Worm (Caenorhabditis elegans) whole organism, L3 larva: Measurements from ENCODE around the gene puf-9.

Experiments
- R02D3.7 ChIP-seq: fragments of 150-350 bp; optimal IDR thresholded peaks from 2 replicates; lab custom pipeline; 2014; ENCODE audit warnings: missing biosample characterization, missing genetic modification characterization
- ZK546.5 ChIP-seq: sonication (generic microtip); optimal IDR thresholded peaks from 2 replicates; lab custom pipeline; 2017; ENCODE audit warnings: missing biosample characterization, missing genetic modification characterization
- aly-2 ChIP-seq: fragments of 150-350 bp; optimal IDR thresholded peaks from 2 replicates; lab custom pipeline; 2014; ENCODE audit warnings: missing biosample characterization, missing genetic modification characterization
- ama-1 ChIP-seq: fragments of 150-350 bp; optimal IDR thresholded peaks from 2 replicates; lab custom pipeline; 2018
- ceh-16 ChIP-seq: sonication (generic microtip); optimal IDR thresholded peaks from 2 replicates; lab custom pipeline; 2017; ENCODE audit warnings: missing biosample characterization, missing genetic modification characterization
- ceh-28 ChIP-seq: fragments of 150-350 bp; optimal IDR thresholded peaks from 2 replicates; lab custom pipeline; 2014; ENCODE audit warnings: missing biosample characterization, missing genetic modification reagents, missing genetic modification characterization
- ceh-82 ChIP-seq: fragments of 150-350 bp; optimal IDR thresholded peaks from 2 replicates; lab custom pipeline; 2014; ENCODE audit warnings: missing biosample characterization, missing genetic modification characterization
- ceh-9 ChIP-seq: sonication (generic microtip); optimal IDR thresholded peaks from 2 replicates; lab custom pipeline; 2018; ENCODE audit warnings: missing biosample characterization, missing genetic modification characterization
- daf-12 ChIP-seq: fragments of 150-350 bp; optimal IDR thresholded peaks from 2 replicates; lab custom pipeline; 2014; ENCODE audit warnings: missing biosample characterization, missing genetic modification reagents, missing genetic modification characterization
- egl-27 ChIP-seq: sonication (generic microtip); optimal IDR thresholded peaks from 4 replicates; lab custom pipeline; 2017; ENCODE audit warnings: missing biosample characterization, missing genetic modification reagents, missing genetic modification characterization
- egl-5 ChIP-seq: fragments of 150-350 bp; optimal IDR thresholded peaks from 2 replicates; lab custom pipeline; 2017; ENCODE audit warnings: missing biosample characterization, missing genetic modification reagents, missing genetic modification characterization, inconsistent platforms
- elt-1 ChIP-seq: fragments of 150-350 bp; optimal IDR thresholded peaks from 2 replicates; lab custom pipeline; 2014; ENCODE audit warnings: missing biosample characterization, missing genetic modification characterization
- elt-2 ChIP-seq: sonication (generic microtip); optimal IDR thresholded peaks from 2 replicates; lab custom pipeline; 2016; ENCODE audit warnings: missing genetic modification reagents, mild to moderate bottlenecking, missing genetic modification characterization, missing compliant biosample characterization
- elt-3 ChIP-seq, 3 experiments: fragments of 150-350 bp in 1 of 3; sonication (generic microtip) in 2 of 3; optimal IDR thresholded peaks; 2 replicates in 2 of 3; 4 replicates in 1 of 3; lab custom pipeline; 2014 to 2017; ENCODE audit warnings: missing biosample characterization in 3 of 3, missing genetic modification characterization in 3 of 3
- eor-1 ChIP-seq, 2 experiments: fragments of 150-350 bp; optimal IDR thresholded peaks; 2 replicates each; lab custom pipeline; 2014 to 2018; ENCODE audit warnings: missing biosample characterization in 2 of 2, missing genetic modification characterization in 2 of 2
- fkh-10 ChIP-seq: sonication (generic microtip); optimal IDR thresholded peaks from 2 replicates; lab custom pipeline; 2017; ENCODE audit warnings: missing biosample characterization, missing genetic modification reagents, missing genetic modification characterization
- fkh-2 ChIP-seq: fragments of 150-350 bp; optimal IDR thresholded peaks from 2 replicates; lab custom pipeline; 2014; ENCODE audit warnings: missing biosample characterization, missing genetic modification reagents, missing genetic modification characterization
- fos-1 ChIP-seq: fragments of 150-350 bp; optimal IDR thresholded peaks from 2 replicates; lab custom pipeline; 2014; ENCODE audit warnings: missing biosample characterization, missing genetic modification characterization
- hmg-11 ChIP-seq: sonication (generic microtip); optimal IDR thresholded peaks from 2 replicates; lab custom pipeline; 2016; ENCODE audit warnings: missing genetic modification characterization, missing compliant biosample characterization
- jun-1 ChIP-seq: fragments of 150-350 bp; optimal IDR thresholded peaks from 2 replicates; lab custom pipeline; 2014; ENCODE audit warnings: missing biosample characterization, missing genetic modification reagents, missing genetic modification characterization
- lin-15B ChIP-seq: fragments of 150-350 bp; optimal IDR thresholded peaks from 2 replicates; lab custom pipeline; 2014; ENCODE audit warnings: missing biosample characterization, missing genetic modification characterization
- lin-39 ChIP-seq: fragments of 150-350 bp; optimal IDR thresholded peaks from 2 replicates; lab custom pipeline; 2018; ENCODE audit warnings: missing biosample characterization, missing genetic modification reagents, missing genetic modification characterization
- lsy-12 ChIP-seq: sonication (generic microtip); optimal IDR thresholded peaks from 2 replicates; lab custom pipeline; 2016; ENCODE audit warnings: mild to moderate bottlenecking, missing genetic modification characterization, missing compliant biosample characterization
- mdl-1 ChIP-seq: fragments of 150-350 bp; optimal IDR thresholded peaks from 2 replicates; lab custom pipeline; 2014; ENCODE audit warnings: missing biosample characterization, missing genetic modification characterization
- mml-1 ChIP-seq: fragments of 150-350 bp; sonication (generic microtip); optimal IDR thresholded peaks from 3 replicates; lab custom pipeline; 2014; ENCODE audit warnings: missing biosample characterization, missing genetic modification characterization
- nfya-1 ChIP-seq: sonication (generic microtip); optimal IDR thresholded peaks from 2 replicates; lab custom pipeline; 2017; ENCODE audit warnings: missing genetic modification characterization, mild to moderate bottlenecking, missing compliant biosample characterization, antibody characterized with exemption, moderate library complexity; ENCODE audit not compliant: insufficient read depth
- nhr-11 ChIP-seq: fragments of 150-350 bp; optimal IDR thresholded peaks from 2 replicates; lab custom pipeline; 2014; ENCODE audit warnings: missing biosample characterization, missing genetic modification characterization
- nhr-12 ChIP-seq: fragments of 150-350 bp; optimal IDR thresholded peaks from 2 replicates; lab custom pipeline; 2014; ENCODE audit warnings: missing biosample characterization, missing genetic modification characterization
- nhr-23 ChIP-seq: fragments of 150-350 bp; optimal IDR thresholded peaks from 2 replicates; lab custom pipeline; 2014; ENCODE audit warnings: missing biosample characterization, missing genetic modification reagents, missing genetic modification characterization
- nhr-237 ChIP-seq: fragments of 150-350 bp; optimal IDR thresholded peaks from 2 replicates; lab custom pipeline; 2014; ENCODE audit warnings: missing biosample characterization, missing genetic modification characterization
- nhr-25 ChIP-seq: sonication (generic microtip); optimal IDR thresholded peaks from 2 replicates; lab custom pipeline; 2017; ENCODE audit warnings: missing biosample characterization, missing genetic modification characterization
- nhr-28 ChIP-seq: fragments of 150-350 bp; optimal IDR thresholded peaks from 2 replicates; lab custom pipeline; 2014; ENCODE audit warnings: missing biosample characterization, missing genetic modification characterization
- nhr-43 ChIP-seq: sonication (generic microtip); optimal IDR thresholded peaks from 2 replicates; lab custom pipeline; 2016; ENCODE audit warnings: mild to moderate bottlenecking, missing genetic modification characterization, missing compliant biosample characterization; ENCODE audit not compliant: poor library complexity, severe bottlenecking
- nhr-67 ChIP-seq: fragments of 150-350 bp; optimal IDR thresholded peaks from 2 replicates; lab custom pipeline; 2014; ENCODE audit warnings: missing biosample characterization, missing genetic modification characterization
- nhr-76 ChIP-seq: fragments of 150-350 bp; sonication (generic microtip); optimal IDR thresholded peaks from 5 replicates; lab custom pipeline; 2014; ENCODE audit warnings: missing biosample characterization, missing genetic modification characterization
- nhr-77 ChIP-seq: fragments of 150-350 bp; optimal IDR thresholded peaks from 2 replicates; lab custom pipeline; 2014; ENCODE audit warnings: missing biosample characterization, missing genetic modification characterization
- pha-4 ChIP-seq: fragments of 150-350 bp; optimal IDR thresholded peaks from 2 replicates; lab custom pipeline; 2014; ENCODE audit warnings: missing biosample characterization, missing genetic modification reagents, missing genetic modification characterization
- pqm-1 ChIP-seq: fragments of 150-350 bp; optimal IDR thresholded peaks from 2 replicates; lab custom pipeline; 2017; ENCODE audit warnings: missing biosample characterization, missing genetic modification characterization, inconsistent platforms
- sea-2 ChIP-seq: fragments of 150-350 bp; sonication (generic microtip); optimal IDR thresholded peaks from 4 replicates; lab custom pipeline; 2014; ENCODE audit warnings: missing biosample characterization, missing genetic modification reagents, missing genetic modification characterization
- skn-1 ChIP-seq: fragments of 150-350 bp; optimal IDR thresholded peaks from 2 replicates; lab custom pipeline; 2014; ENCODE audit warnings: missing biosample characterization, missing genetic modification characterization
- snpc-4 ChIP-seq: fragments of 150-350 bp; optimal IDR thresholded peaks from 2 replicates; lab custom pipeline; 2014; ENCODE audit warnings: missing biosample characterization, missing genetic modification characterization
- tbx-2 ChIP-seq: sonication (generic microtip); optimal IDR thresholded peaks from 2 replicates; lab custom pipeline; 2016; ENCODE audit warnings: mild to moderate bottlenecking, missing genetic modification characterization, missing compliant biosample characterization
- unc-39 ChIP-seq: sonication (generic microtip); optimal IDR thresholded peaks from 4 replicates; lab custom pipeline; 2017; ENCODE audit warnings: missing biosample characterization, missing genetic modification characterization
- unc-62 ChIP-seq: fragments of 150-350 bp; sonication (generic microtip); optimal IDR thresholded peaks from 4 replicates; lab custom pipeline; 2014; ENCODE audit warnings: missing biosample characterization, missing genetic modification reagents, missing genetic modification characterization
- zag-1 ChIP-seq: fragments of 150-350 bp; optimal IDR thresholded peaks from 2 replicates; lab custom pipeline; 2014; ENCODE audit warnings: missing biosample characterization, missing genetic modification characterization
- ztf-11 ChIP-seq: fragments of 150-350 bp; optimal IDR thresholded peaks from 2 replicates; lab custom pipeline; 2014; ENCODE audit warnings: missing biosample characterization, missing genetic modification characterization
- ztf-4 ChIP-seq: fragments of 150-350 bp; optimal IDR thresholded peaks from 2 replicates; lab custom pipeline; 2014; ENCODE audit warnings: missing biosample characterization, missing genetic modification characterization

Gene puf-9

DNA sequence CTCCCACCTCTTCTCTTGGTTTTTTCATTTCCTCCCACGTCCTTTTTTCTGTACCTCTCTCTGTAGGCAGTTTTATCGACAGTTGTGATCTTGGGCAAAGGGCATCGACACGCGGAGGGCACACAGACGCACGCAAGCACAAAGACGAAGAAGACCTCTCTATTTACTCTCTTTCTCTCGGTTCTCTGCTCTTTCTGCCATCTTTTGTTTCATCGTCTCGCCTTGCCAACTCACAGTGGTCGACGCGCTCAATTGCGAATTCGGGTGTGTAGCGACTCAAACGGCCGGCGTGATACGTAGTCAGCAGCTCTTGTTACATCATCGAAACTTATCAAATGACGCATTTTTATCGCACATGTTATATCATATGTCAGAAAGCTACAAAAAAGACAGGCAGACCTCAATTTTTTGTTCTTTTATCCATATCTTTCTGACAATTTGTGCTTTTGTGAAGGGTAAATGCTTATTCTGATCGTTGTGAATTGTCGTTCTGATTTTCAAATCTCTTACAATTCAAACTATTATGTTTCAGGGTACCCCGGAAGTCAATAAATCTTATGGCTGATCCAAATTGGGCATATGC is at the start of gene puf-9:
Gene puf-9 (plus strand): TSS at position 533 of the 583 bp plus-strand sequence.
- TF ChIP-seq elt-3 (tag; optimal IDR thresholded peaks at IDR 0.05; lab: Kevin White, UChicago) (peak in 2 of 3 experiments; percentile 95 to 99), pha-4 (tag; lab: Kevin White, UChicago) (peak; percentile 100), zag-1 (tag; lab: Kevin White, UChicago) (peak; percentile 74), nhr-23 (peak; percentile 100), ceh-9 (tag; lab: Kevin White, UChicago) (no peak), lin-15B (tag; lab: Kevin White, UChicago) (peak; percentile 99), nhr-12 (tag; lab: Kevin White, UChicago) (no peak), egl-27 (tag; lab: Kevin White, UChicago) (peak; percentile 95), ama-1 (lab: Kevin White, UChicago) (peak; percentile 94), tbx-2 (tag; lab: Kevin White, UChicago) (peak; percentile 95), jun-1 (tag; lab: Kevin White, UChicago) (peak; percentile 99), nhr-28 (tag; lab: Kevin White, UChicago) (peak; percentile 87), elt-1 (tag; lab: Kevin White, UChicago) (peak; percentile 90), ZK546.5 (tag; lab: Kevin White, UChicago) (peak; percentile 50), egl-5 (peak; percentile 97), daf-12 (peak; percentile 78), fos-1 (peak; percentile 98), nhr-237 (tag; lab: Kevin White, UChicago) (no peak), fkh-2 (peak; percentile 62), mml-1 (tag; lab: Kevin White, UChicago) (peak; percentile 36), nhr-43 (tag; lab: Kevin White, UChicago) (peak; percentile 97), mdl-1 (peak; percentile 96), lin-39 (tag; lab: Kevin White, UChicago) (peak; percentile 98), elt-2 (tag; lab: Kevin White, UChicago) (peak; percentile 99), aly-2 (tag; lab: Kevin White, UChicago) (no peak), skn-1 (peak; percentile 97), nhr-76 (tag; lab: Kevin White, UChicago) (peak; percentile 87), nhr-67 (tag; lab: Kevin White, UChicago) (peak; percentile 32), nhr-11 (peak; percentile 97), ceh-82 (tag; lab: Kevin White, UChicago) (peak; percentile 94), unc-62 (GFP tag; lab: Kevin White, UChicago) (peak; percentile 96), sea-2 (GFP tag; lab: Kevin White, UChicago) (no peak), eor-1 (tag; optimal IDR thresholded peaks at IDR 0.05; lab: Kevin White, UChicago) (peak in 1 of 2 experiments; percentile 36), snpc-4 (peak; percentile 93), lsy-12 (tag; lab: Kevin White, UChicago) (peak; percentile 98), nfya-1 (tag; lab: Kevin White, UChicago) (peak; percentile 98), unc-39 (tag; lab: Kevin White, UChicago) (peak; percentile 7), ceh-28 (tag; lab: Kevin White, UChicago) (peak; percentile 92), nhr-77 (tag; lab: Kevin White, UChicago) (peak; percentile 93), fkh-10 (GFP tag; lab: Kevin White, UChicago) (peak; percentile 97), pqm-1 (tag; lab: Kevin White, UChicago) (peak; percentile 98), R02D3.7 (tag; lab: Kevin White, UChicago) (peak; percentile 90), hmg-11 (tag; lab: Kevin White, UChicago) (peak; percentile 93), ceh-16 (peak; percentile 78), nhr-25 (tag; lab: Kevin White, UChicago) (peak; percentile 100), ztf-4 (tag; lab: Kevin White, UChicago) (peak; percentile 94), ztf-11 (tag; lab: Kevin White, UChicago) (no peak)
